Fruit fly (Drosophila melanogaster): ENCODE data around the gene Sec13.
A peak's percentile ranks its signal among the peaks of the same experiment; 100 is the strongest.

Gene Sec13

dm6 chr3R:23368235-23368634, 12.2 kb downstream of the Sec13 start (continued):
- TF ChIP-seq CG6163 (GFP tag; IDR thresholded peaks at IDR 0.05): no peak
- TF ChIP-seq Hr39 (GFP tag; optimal IDR thresholded peaks at IDR 0.05): peak; percentile 5
- peak; percentile 21 for TF ChIP-seq CG4318 (GFP tag; optimal IDR thresholded peaks at IDR 0.05)
- no peak for TF ChIP-seq CG10631 (GFP tag; optimal IDR thresholded peaks at IDR 0.05)
- no peak for TF ChIP-seq dsx (GFP tag; optimal IDR thresholded peaks at IDR 0.05; ENCODE audit: poor library complexity, severe bottlenecking)
- no peak for TF ChIP-seq CG8632 (GFP tag; optimal IDR thresholded peaks at IDR 0.05)
- no peak for TF ChIP-seq CG10669 (GFP tag; optimal IDR thresholded peaks at IDR 0.05)

DNA sequence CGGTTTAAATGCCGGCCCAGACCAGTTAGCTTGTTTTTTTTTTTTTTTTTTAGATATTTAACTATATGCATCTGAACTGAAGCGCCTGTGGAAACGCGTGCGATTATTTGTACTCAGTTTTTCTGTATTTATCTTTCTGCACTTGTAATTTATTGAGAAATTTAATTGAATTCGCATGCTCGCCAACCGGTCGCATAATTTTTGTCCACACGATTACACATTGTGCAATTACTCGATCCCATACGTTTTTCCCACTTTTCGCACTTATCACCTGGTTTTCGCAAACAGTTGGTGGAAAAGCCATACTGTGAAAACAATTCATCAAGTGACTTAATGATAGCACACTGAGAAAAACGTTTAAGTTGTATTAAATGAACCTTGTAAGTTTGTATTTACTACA, 16.5 kb downstream of the Sec13 start, which contains the start of gene CG42827:
Gene CG42827, plus strand, starts transcription at position 301 of the 400 bp plus-strand sequence.
- no peak for TF ChIP-seq vri (GFP tag; optimal IDR thresholded peaks at IDR 0.05)
- no peak for TF ChIP-seq OdsH (GFP tag; optimal IDR thresholded peaks at IDR 0.05)
- no peak for TF ChIP-seq Blimp-1 (GFP tag; optimal IDR thresholded peaks at IDR 0.05)
- no peak for TF ChIP-seq CG11762 (GFP tag; optimal IDR thresholded peaks at IDR 0.05; ENCODE audit: insufficient read depth)
- no peak for TF ChIP-seq CG4318 (GFP tag; optimal IDR thresholded peaks at IDR 0.05)
- TF ChIP-seq CG8119 (GFP tag; IDR thresholded peaks at IDR 0.05): no peak
- TF ChIP-seq Gug (GFP tag; IDR thresholded peaks at IDR 0.05): no peak
- TF ChIP-seq CG11902 (GFP tag; optimal IDR thresholded peaks at IDR 0.05): no peak
- no peak for TF ChIP-seq CG8632 (GFP tag; optimal IDR thresholded peaks at IDR 0.05)
- no peak for TF ChIP-seq CG16779 (tag; optimal IDR thresholded peaks at IDR 0.05)
- no peak for TF ChIP-seq CG31627 (GFP tag; optimal IDR thresholded peaks at IDR 0.05)
- TF ChIP-seq Hr39 (GFP tag; optimal IDR thresholded peaks at IDR 0.05): no peak
- no peak for TF ChIP-seq Ets21C (GFP tag; optimal IDR thresholded peaks at IDR 0.05)
- TF ChIP-seq CG11294 (GFP tag; IDR thresholded peaks at IDR 0.05): no peak
- no peak for TF ChIP-seq lz (GFP tag; optimal IDR thresholded peaks at IDR 0.05)
- no peak for TF ChIP-seq fd85E (GFP tag; optimal IDR thresholded peaks at IDR 0.05)
- TF ChIP-seq Eip75B (GFP tag; optimal IDR thresholded peaks at IDR 0.05): no peak
- TF ChIP-seq CG32006 (GFP tag; optimal IDR thresholded peaks at IDR 0.05): no peak
- TF ChIP-seq ss (GFP tag; optimal IDR thresholded peaks at IDR 0.05): no peak

DNA sequence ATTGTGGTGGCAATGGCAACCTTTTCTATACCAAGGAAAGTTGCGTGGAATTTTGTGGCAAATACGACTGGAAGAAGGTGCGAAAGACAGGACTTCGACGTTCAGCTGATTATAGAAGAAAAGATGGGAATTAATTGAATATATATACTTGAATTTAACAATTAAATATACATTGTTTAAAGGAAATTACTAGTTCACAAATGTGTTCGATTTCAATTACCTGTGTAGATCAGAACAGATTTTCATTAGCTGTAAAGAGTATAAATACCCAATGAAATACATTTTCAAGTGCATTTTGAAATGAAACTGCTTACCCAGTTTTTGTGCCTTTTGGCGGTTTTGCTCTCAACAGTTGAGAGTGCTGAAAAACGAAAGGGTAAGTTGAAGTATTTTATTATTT, 17.3 kb downstream of the Sec13 start, which contains the start of gene CG42828:
Gene CG42828, plus strand, starts transcription at position 301 of the 400 bp plus-strand sequence.
- TF ChIP-seq vri (GFP tag; optimal IDR thresholded peaks at IDR 0.05): no peak
- no peak for TF ChIP-seq CG11762 (GFP tag; optimal IDR thresholded peaks at IDR 0.05; ENCODE audit: insufficient read depth)
- TF ChIP-seq CG7368 (GFP tag; optimal IDR thresholded peaks at IDR 0.05): no peak
- no peak for TF ChIP-seq svp (GFP tag)

DNA sequence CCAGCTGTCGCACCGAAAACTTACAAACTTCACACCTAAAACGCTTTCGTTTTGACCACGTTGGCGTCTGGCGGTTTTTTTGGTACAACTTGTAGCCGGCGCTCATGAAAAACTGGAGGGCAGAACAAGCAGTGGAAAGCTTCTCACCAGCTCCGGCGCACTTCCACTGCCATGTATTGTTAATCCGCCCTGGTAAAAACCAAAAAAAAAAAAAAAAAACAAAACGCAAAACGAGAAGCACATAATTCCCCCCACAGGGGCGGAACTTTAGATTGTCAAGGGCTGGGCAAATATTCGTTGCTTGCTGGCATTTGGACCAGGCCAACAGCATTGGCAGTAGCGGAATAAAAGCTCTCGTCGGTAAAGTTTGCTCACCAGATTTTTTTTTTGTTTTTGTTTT, 18.2 kb downstream of the Sec13 start:
- peak; percentile 52 for TF ChIP-seq topi (GFP tag; optimal IDR thresholded peaks at IDR 0.05)
- peak; percentile 11 for TF ChIP-seq spab (GFP tag; optimal IDR thresholded peaks at IDR 0.05)
- TF ChIP-seq Lpt (GFP tag; optimal IDR thresholded peaks at IDR 0.05): peak; percentile 72
- peak; percentile 61 for TF ChIP-seq net (GFP tag; optimal IDR thresholded peaks at IDR 0.05)
- peak; percentile 38 for TF ChIP-seq Met (GFP tag; optimal IDR thresholded peaks at IDR 0.05)
- TF ChIP-seq CG3919 (GFP tag; optimal IDR thresholded peaks at IDR 0.05): peak; percentile 45
- TF ChIP-seq CG15336 (GFP tag; IDR thresholded peaks at IDR 0.05): peak; percentile 63
- no peak for TF ChIP-seq Ets96B (tag; optimal IDR thresholded peaks at IDR 0.05)
- no peak for TF ChIP-seq CG10669 (GFP tag; optimal IDR thresholded peaks at IDR 0.05)
- no peak for TF ChIP-seq Hr4 (GFP tag; optimal IDR thresholded peaks at IDR 0.05)
- TF ChIP-seq eg (GFP tag; IDR thresholded peaks at IDR 0.05): peak; percentile 91
- TF ChIP-seq dac (GFP tag; optimal IDR thresholded peaks at IDR 0.05): no peak
- TF ChIP-seq esn (GFP tag; optimal IDR thresholded peaks at IDR 0.05): peak; percentile 54
- TF ChIP-seq CG3032 (tag; optimal IDR thresholded peaks at IDR 0.05): peak; percentile 28
- no peak for TF ChIP-seq Sox15 (GFP tag; optimal IDR thresholded peaks at IDR 0.05)
- peak; percentile 73 for TF ChIP-seq Sox102F (GFP tag; optimal IDR thresholded peaks at IDR 0.05)
- no peak for TF ChIP-seq CG11902 (GFP tag; optimal IDR thresholded peaks at IDR 0.05)
- no peak for TF ChIP-seq Eip93F (GFP tag; optimal IDR thresholded peaks at IDR 0.05)
- peak; percentile 51 for TF ChIP-seq CG6276 (GFP tag; optimal IDR thresholded peaks at IDR 0.05)
- peak; percentile 27 for TF ChIP-seq CG6808 (GFP tag; optimal IDR thresholded peaks at IDR 0.05)
- peak; percentile 37; the same call in 1 of the 2 replicates for TF ChIP-seq CG11294 (GFP tag; IDR thresholded peaks at IDR 0.05)
- TF ChIP-seq OdsH (GFP tag; optimal IDR thresholded peaks at IDR 0.05): peak; percentile 20
- peak; percentile 43 for TF ChIP-seq lz (GFP tag; optimal IDR thresholded peaks at IDR 0.05)
- peak; percentile 3 for TF ChIP-seq fd85E (GFP tag; optimal IDR thresholded peaks at IDR 0.05)
- no peak for TF ChIP-seq cyc (GFP tag; optimal IDR thresholded peaks at IDR 0.05)
- peak; percentile 76 for TF ChIP-seq CG6854 (GFP tag; optimal IDR thresholded peaks at IDR 0.05)
- peak; percentile 3 for TF ChIP-seq CG1621 (tag; optimal IDR thresholded peaks at IDR 0.05)
- peak; percentile 34 for TF ChIP-seq Gug (GFP tag; IDR thresholded peaks at IDR 0.05)

All from whole organism, prepupa.